Worm (Caenorhabditis elegans) whole organism, midembryonic: ENCODE data around the gene myo-3.

Experiments used
- T22C8.4 ChIP-seq: fragments of 200-800 bp; sonication (Bioruptor generic); IDR thresholded peaks from 2 replicates; pipeline ENCODE4 v1.3.6; 2022; ENCODE audit warnings: missing genetic modification characterization, missing compliant biosample characterization
- cog-1 ChIP-seq: sonication (generic microtip); optimal IDR thresholded peaks from 2 replicates; lab custom pipeline; 2016; ENCODE audit warnings: missing genetic modification characterization, missing compliant biosample characterization
- flt-1 ChIP-seq: fragments of 200-800 bp; sonication (Bioruptor generic); IDR thresholded peaks from 2 replicates; pipeline ENCODE4 v1.3.6; 2022; ENCODE audit warnings: missing genetic modification characterization, missing compliant biosample characterization
- klf-2 ChIP-seq: fragments of 200-800 bp; sonication (Bioruptor generic); conservative IDR thresholded peaks from 2 replicates; pipeline ENCODE4 v1.3.6; 2022; ENCODE audit warnings: missing genetic modification reagents, missing genetic modification characterization, missing compliant biosample characterization
- med-1 ChIP-seq: sonication (generic microtip); optimal IDR thresholded peaks from 2 replicates; lab custom pipeline; 2017; ENCODE audit warnings: missing genetic modification characterization, mild to moderate bottlenecking, missing compliant biosample characterization, antibody characterized with exemption, missing genetic modification reagents; ENCODE audit not compliant: insufficient read depth
- ref-1 ChIP-seq: fragments of 200-800 bp; sonication (Bioruptor generic); conservative IDR thresholded peaks from 2 replicates; pipeline ENCODE4 v1.3.6; 2022; ENCODE audit warnings: missing genetic modification reagents, missing genetic modification characterization, missing compliant biosample characterization
- tab-1 ChIP-seq: fragments of 200-800 bp; sonication (Bioruptor generic); IDR thresholded peaks from 2 replicates; pipeline ENCODE4 v1.3.6; 2022; ENCODE audit warnings: missing genetic modification characterization, missing compliant biosample characterization
- ztf-23 ChIP-seq: fragments of 200-800 bp; sonication (Bioruptor generic); IDR thresholded peaks from 2 replicates; pipeline ENCODE4 v1.3.6; 2022; ENCODE audit warnings: missing genetic modification reagents, missing genetic modification characterization, missing compliant biosample characterization
- ztf-29 ChIP-seq: fragments of 200-800 bp; sonication (Bioruptor generic); IDR thresholded peaks from 2 replicates; pipeline ENCODE4 v1.3.6; 2022; ENCODE audit warnings: missing genetic modification reagents, missing genetic modification characterization, missing compliant biosample characterization

ce11 chrV:12271495-12271894 is 37.4 kb upstream of the myo-3 start, which contains the start of the genes tsfm-1 and capg-2:
- TF ChIP-seq ztf-29 (GFP tag; lab: Robert Waterston, UW), result no peak
- no peak for TF ChIP-seq tab-1 (GFP tag; lab: Robert Waterston, UW)
- no peak for TF ChIP-seq flt-1
- no peak for TF ChIP-seq T22C8.4 (GFP tag; lab: Robert Waterston, UW)
- TF ChIP-seq ztf-23 (GFP tag; lab: Robert Waterston, UW), result no peak
- no peak for TF ChIP-seq klf-2 (GFP tag; lab: Robert Waterston, UW)
- TF ChIP-seq med-1 (GFP tag; lab: Kevin White, UChicago), result no peak
- TF ChIP-seq cog-1 (tag; lab: Kevin White, UChicago), result no peak
- TF ChIP-seq ref-1 (GFP tag; lab: Robert Waterston, UW), result no peak
